Worm (Caenorhabditis elegans): ENCODE data around the gene sdz-37.

The sdz-37 gene

DNA sequence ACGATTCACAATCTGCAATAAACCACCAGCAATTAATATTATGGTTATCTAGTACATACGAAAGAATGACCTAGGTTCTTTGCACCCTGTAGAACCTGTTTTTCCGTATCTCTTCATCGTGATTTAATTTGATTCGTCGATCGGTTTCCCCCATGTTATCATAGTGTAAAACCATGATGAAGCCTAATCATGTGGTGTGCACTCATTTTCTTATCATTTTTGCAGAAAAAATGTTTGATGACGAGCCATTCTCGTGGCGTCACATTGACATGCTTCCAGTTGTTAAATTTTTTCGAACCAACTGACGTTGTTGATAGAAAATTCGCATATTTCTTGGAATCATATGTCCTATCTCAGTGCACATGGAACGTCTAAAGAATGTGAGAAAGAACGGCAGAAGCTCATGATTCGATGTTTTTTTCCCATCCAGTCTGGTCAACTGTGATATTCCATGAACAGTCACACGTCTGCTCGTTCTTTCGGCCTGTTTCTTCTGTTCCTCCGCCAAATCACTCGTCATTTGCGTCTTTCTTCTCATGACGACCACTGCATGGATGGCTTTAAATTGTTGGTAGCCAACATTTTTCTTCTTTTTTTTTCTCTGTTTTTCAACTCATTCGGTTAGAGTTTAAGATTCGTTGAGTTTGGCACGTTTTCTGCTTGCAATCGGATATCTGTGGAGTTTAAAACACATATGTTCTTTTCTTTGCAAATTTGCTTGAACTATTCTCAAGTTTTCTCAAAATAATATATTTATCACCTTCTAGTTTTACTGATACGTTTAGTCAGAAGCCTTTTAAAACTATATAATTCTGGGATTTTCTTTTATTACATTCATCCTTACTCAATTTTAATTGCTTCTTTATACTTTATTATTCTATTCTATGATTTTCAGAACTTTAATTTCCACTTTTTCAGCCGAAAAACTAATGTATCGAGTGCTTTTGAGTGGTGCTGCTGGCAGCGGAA, 17.0 kb upstream of the sdz-37 start, which contains the start of gene ZK673.2 (continued):
- TF ChIP-seq vab-15 (tag; optimal IDR thresholded peaks at IDR 0.05) (peak; percentile 1), snu-23 (GFP tag; optimal IDR thresholded peaks at IDR 0.05) (peak; percentile 55), unc-86 (tag; optimal IDR thresholded peaks at IDR 0.05) (no peak), mab-9 (GFP tag; IDR thresholded peaks at IDR 0.05) (no peak), lin-13 (GFP tag; optimal IDR thresholded peaks at IDR 0.05) (peak; percentile 21), skn-1 (tag; optimal IDR thresholded peaks at IDR 0.05) (no peak), pqm-1 (tag; optimal IDR thresholded peaks at IDR 0.05) (no peak), jun-1 (tag; optimal IDR thresholded peaks at IDR 0.05) (no peak), elt-3 (tag; optimal IDR thresholded peaks at IDR 0.05) (peak in 4 of 6 experiments; percentile 22 to 92 (median 51)), zag-1 (tag; optimal IDR thresholded peaks at IDR 0.05) (no peak), zip-4 (GFP tag; optimal IDR thresholded peaks at IDR 0.05) (no peak), hlh-17 (GFP tag; optimal IDR thresholded peaks at IDR 0.05; ENCODE audit: borderline replicate concordance) (no peak), swsn-7 (tag; optimal IDR thresholded peaks at IDR 0.05) (no peak), lin-35 (GFP tag; optimal IDR thresholded peaks at IDR 0.05) (peak in 1 of 2 experiments; percentile 51), ceh-90 (tag; optimal IDR thresholded peaks at IDR 0.05) (no peak), ceh-8 (GFP tag; optimal IDR thresholded peaks at IDR 0.05) (no peak), fos-1 (tag; optimal IDR thresholded peaks at IDR 0.05) (no peak), ama-1 (optimal IDR thresholded peaks at IDR 0.05) (no peak), nhr-85 (tag) (peak; percentile 94), nhr-77 (tag; optimal IDR thresholded peaks at IDR 0.05) (no peak), ets-5 (GFP tag; IDR thresholded peaks at IDR 0.05) (no peak), aha-1 (tag; optimal IDR thresholded peaks at IDR 0.05) (no peak), fkh-8 (tag; optimal IDR thresholded peaks at IDR 0.05) (peak; percentile 29), grh-1 (GFP tag; IDR thresholded peaks at IDR 0.05) (peak; percentile 72), lin-15B (tag; optimal IDR thresholded peaks at IDR 0.05) (no peak), dpl-1 (GFP tag; optimal IDR thresholded peaks at IDR 0.05) (no peak), fkh-10 (GFP tag; optimal IDR thresholded peaks at IDR 0.05) (no peak), ceh-82 (tag; optimal IDR thresholded peaks at IDR 0.05) (no peak), unc-62 (GFP tag; optimal IDR thresholded peaks at IDR 0.05) (no peak), alr-1 (tag; optimal IDR thresholded peaks at IDR 0.05; ENCODE audit: borderline replicate concordance) (no peak), lin-39 (tag; optimal IDR thresholded peaks at IDR 0.05) (no peak), efl-1 (optimal IDR thresholded peaks at IDR 0.05) (no peak), efl-1 (GFP tag; optimal IDR thresholded peaks at IDR 0.05 in 1 of 2) (peak; percentile 7 to 93), C34B4.2 (tag; optimal IDR thresholded peaks at IDR 0.05) (peak; percentile 3), ceh-63 (GFP tag; optimal IDR thresholded peaks at IDR 0.05) (no peak), blmp-1 (tag; optimal IDR thresholded peaks at IDR 0.05) (peak; percentile 80), nhr-20 (tag; optimal IDR thresholded peaks at IDR 0.05) (peak; percentile 67), irx-1 (tag; optimal IDR thresholded peaks at IDR 0.05) (no peak), pax-3 (tag; optimal IDR thresholded peaks at IDR 0.05) (no peak), lin-14 (GFP tag; optimal IDR thresholded peaks at IDR 0.05) (peak; percentile 64), mdl-1 (tag; optimal IDR thresholded peaks at IDR 0.05) (peak in 1 of 2 experiments; percentile 64)

DNA sequence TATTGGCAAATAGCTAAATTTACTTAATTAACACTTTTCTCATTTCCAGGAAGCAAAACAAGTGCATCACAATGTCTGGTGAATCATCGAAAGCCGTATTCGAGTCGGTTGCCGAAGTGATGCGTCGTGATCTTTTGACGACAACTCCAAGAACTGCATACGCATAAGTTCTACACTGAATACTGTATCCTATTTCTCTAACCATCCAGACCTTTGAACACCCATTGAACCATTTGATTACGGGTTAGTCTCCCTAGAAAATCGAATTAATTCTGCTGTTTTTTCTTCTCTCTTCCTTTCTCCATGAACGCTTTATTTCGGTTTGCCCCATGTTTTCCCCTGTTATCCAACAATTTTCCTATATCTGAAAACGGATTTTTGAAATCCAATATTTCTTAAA, 15.0 kb upstream of the sdz-37 start, which contains the start of gene lin-56:
lin-56 (plus strand) TSS at position 301 of the 400 bp plus-strand sequence.
- TF ChIP-seq egl-27 (tag; optimal IDR thresholded peaks at IDR 0.05) = no peak
- TF ChIP-seq swsn-7 (tag; optimal IDR thresholded peaks at IDR 0.05) = no peak
- TF ChIP-seq zip-4 (GFP tag; optimal IDR thresholded peaks at IDR 0.05) = no peak
- TF ChIP-seq snu-23 (GFP tag; optimal IDR thresholded peaks at IDR 0.05) = no peak
